Worm (Caenorhabditis elegans): ENCODE data around the gene kin-26.

Gene kin-26

DNA sequence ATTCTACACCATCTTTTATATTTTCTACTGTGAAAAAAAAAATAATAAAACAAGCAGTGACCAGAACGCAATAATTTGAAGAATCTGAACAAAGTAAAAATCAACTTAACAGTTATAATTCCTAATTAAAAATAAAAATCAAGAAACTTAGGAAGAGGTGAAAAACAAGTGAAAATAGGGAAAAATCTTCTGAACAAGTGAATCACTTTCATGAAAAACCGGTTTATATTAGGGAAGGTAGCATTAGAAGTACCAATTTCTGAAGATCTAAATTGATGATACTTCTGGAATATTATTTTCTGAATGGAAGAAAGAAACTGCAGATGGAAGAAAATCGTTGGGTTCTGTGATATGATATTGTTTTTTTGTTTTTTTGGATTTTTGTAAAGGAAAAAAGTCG lies 41.2 kb downstream of the kin-26 start:
- TF ChIP-seq lin-35 (GFP tag; optimal IDR thresholded peaks at IDR 0.05) = no peak
- peak; percentile 51; the same call in 1 of the 2 replicates for TF ChIP-seq grh-1 (GFP tag; IDR thresholded peaks at IDR 0.05)
- no peak for TF ChIP-seq nhr-11 (tag; optimal IDR thresholded peaks at IDR 0.05)
- TF ChIP-seq nhr-19 (GFP tag; conservative IDR thresholded peaks at IDR 0.05) = no peak
- no peak for TF ChIP-seq egl-13 (tag; optimal IDR thresholded peaks at IDR 0.05)
- TF ChIP-seq isw-1 (GFP tag; IDR thresholded peaks at IDR 0.05) = no peak
- TF ChIP-seq hlh-4 (tag; optimal IDR thresholded peaks at IDR 0.05) = no peak
- TF ChIP-seq dsc-1 (tag; optimal IDR thresholded peaks at IDR 0.05) = no peak
- TF ChIP-seq ztf-11 (tag; optimal IDR thresholded peaks at IDR 0.05) = no peak
- TF ChIP-seq unc-130 (tag; optimal IDR thresholded peaks at IDR 0.05) = no peak
- TF ChIP-seq hpl-2 (GFP tag; optimal IDR thresholded peaks at IDR 0.05) = no peak
- no peak for TF ChIP-seq rnt-1 (tag; optimal IDR thresholded peaks at IDR 0.05)
- no peak for TF ChIP-seq tlp-1 (tag; optimal IDR thresholded peaks at IDR 0.05)
- TF ChIP-seq efl-1 (optimal IDR thresholded peaks at IDR 0.05) = no peak
- TF ChIP-seq efl-1 (GFP tag; optimal IDR thresholded peaks at IDR 0.05 in 1 of 2) = peak in 1 of 2 experiments; percentile 51
- no peak for TF ChIP-seq hlh-17 (GFP tag; optimal IDR thresholded peaks at IDR 0.05; ENCODE audit: borderline replicate concordance)
- TF ChIP-seq pqm-1 (tag; optimal IDR thresholded peaks at IDR 0.05) = no peak
- TF ChIP-seq aha-1 (tag; optimal IDR thresholded peaks at IDR 0.05) = no peak
- TF ChIP-seq blmp-1 (tag; optimal IDR thresholded peaks at IDR 0.05) = peak; percentile 79
- TF ChIP-seq alr-1 (tag; optimal IDR thresholded peaks at IDR 0.05; ENCODE audit: borderline replicate concordance) = no peak
- no peak for TF ChIP-seq tbx-2 (tag; optimal IDR thresholded peaks at IDR 0.05)
- no peak for TF ChIP-seq zip-4 (GFP tag; optimal IDR thresholded peaks at IDR 0.05)

ce11 chrIV:7836030-7836429 lies 41.7 kb downstream of the kin-26 start:
- TF ChIP-seq fkh-4 (tag; optimal IDR thresholded peaks at IDR 0.05; ENCODE audit: borderline replicate concordance) (no peak), unc-62 (GFP tag; optimal IDR thresholded peaks at IDR 0.05) (no peak), unc-30 (tag; optimal IDR thresholded peaks at IDR 0.05) (no peak), rnt-1 (tag; optimal IDR thresholded peaks at IDR 0.05) (no peak), fkh-10 (GFP tag; optimal IDR thresholded peaks at IDR 0.05) (no peak), ama-1 (optimal IDR thresholded peaks at IDR 0.05) (no peak), elt-2 (tag; optimal IDR thresholded peaks at IDR 0.05) (no peak), mep-1 (tag; optimal IDR thresholded peaks at IDR 0.05) (peak; percentile 76), aly-2 (tag; optimal IDR thresholded peaks at IDR 0.05) (no peak), nhr-84 (tag; optimal IDR thresholded peaks at IDR 0.05) (no peak), hlh-17 (GFP tag; optimal IDR thresholded peaks at IDR 0.05; ENCODE audit: borderline replicate concordance) (no peak), mef-2 (tag; optimal IDR thresholded peaks at IDR 0.05) (no peak), nhr-237 (tag; optimal IDR thresholded peaks at IDR 0.05) (no peak), snu-23 (GFP tag; optimal IDR thresholded peaks at IDR 0.05) (peak; percentile 57), mdl-1 (tag; optimal IDR thresholded peaks at IDR 0.05) (no peak), hlh-4 (tag; optimal IDR thresholded peaks at IDR 0.05) (no peak), ceh-90 (tag; optimal IDR thresholded peaks at IDR 0.05) (no peak), ztf-4 (tag; optimal IDR thresholded peaks at IDR 0.05) (no peak), ces-1 (GFP tag; optimal IDR thresholded peaks at IDR 0.05) (no peak), unc-98 (GFP tag; IDR thresholded peaks at IDR 0.05) (no peak), F16B12.6 (tag; optimal IDR thresholded peaks at IDR 0.05) (no peak), lir-3 (tag; optimal IDR thresholded peaks at IDR 0.05; ENCODE audit: poor library complexity) (no peak), skn-1 (tag; optimal IDR thresholded peaks at IDR 0.05) (no peak), ceh-82 (tag; optimal IDR thresholded peaks at IDR 0.05) (no peak), unc-130 (tag; optimal IDR thresholded peaks at IDR 0.05) (no peak), efl-1 (optimal IDR thresholded peaks at IDR 0.05) (peak in 1 of 2 experiments; percentile 1), efl-1 (GFP tag; optimal IDR thresholded peaks at IDR 0.05 in 1 of 2) (peak in 1 of 2 experiments; percentile 85), snpc-4 (tag; optimal IDR thresholded peaks at IDR 0.05) (no peak), pag-3 (tag; optimal IDR thresholded peaks at IDR 0.05; ENCODE audit: borderline replicate concordance, insufficient read depth) (no peak), ztf-11 (tag; optimal IDR thresholded peaks at IDR 0.05) (no peak), unc-86 (tag; optimal IDR thresholded peaks at IDR 0.05) (no peak), nhr-11 (tag; optimal IDR thresholded peaks at IDR 0.05) (no peak), lin-14 (GFP tag; optimal IDR thresholded peaks at IDR 0.05) (peak; percentile 54), hpl-2 (GFP tag; optimal IDR thresholded peaks at IDR 0.05) (no peak), tbx-2 (tag; optimal IDR thresholded peaks at IDR 0.05) (no peak), nhr-85 (tag) (peak; percentile 66), ceh-8 (GFP tag; optimal IDR thresholded peaks at IDR 0.05) (no peak), nhr-28 (tag; optimal IDR thresholded peaks at IDR 0.05) (no peak), sptf-1 (tag; optimal IDR thresholded peaks at IDR 0.05) (no peak), sox-4 (tag; optimal IDR thresholded peaks at IDR 0.05) (no peak)

Measured in whole organism, L1 larva.